Fruit fly (Drosophila melanogaster): ENCODE data around the gene Tektin-C.

The Tektin-C gene

dm6 chr3L:5796493-5796998 lies at the start of gene Tektin-C:
Tektin-C (minus strand) TSS chr3L:5796543.
- no peak for TF ChIP-seq Dll (optimal IDR thresholded peaks at IDR 0.05)
- no peak for TF ChIP-seq CG8478 (optimal IDR thresholded peaks at IDR 0.05)
- TF ChIP-seq EcR (GFP tag; optimal IDR thresholded peaks at IDR 0.05), result no peak
- no peak for TF ChIP-seq pan (optimal IDR thresholded peaks at IDR 0.05)
- no peak for TF ChIP-seq psq (optimal IDR thresholded peaks at IDR 0.05)
- TF ChIP-seq usp (GFP tag; optimal IDR thresholded peaks at IDR 0.05), result no peak

- TF ChIP-seq psq (optimal IDR thresholded peaks at IDR 0.05), result no peak
Measured at dm6 chr3L:5845466-5845865, 49.1 kb upstream of the Tektin-C start, which contains the start of gene vn. vn (minus strand) TSS chr3L:5845664.

- TF ChIP-seq EcR (GFP tag; optimal IDR thresholded peaks at IDR 0.05) (no peak), pan (optimal IDR thresholded peaks at IDR 0.05) (no peak), usp (GFP tag; optimal IDR thresholded peaks at IDR 0.05) (no peak), psq (optimal IDR thresholded peaks at IDR 0.05) (no peak)
Measured at dm6 chr3L:5843895-5844576, 47.7 kb upstream of the Tektin-C start.

dm6 chr3L:5840847-5841246 lies 44.5 kb upstream of the Tektin-C start:
- TF ChIP-seq pan (optimal IDR thresholded peaks at IDR 0.05), result no peak
- TF ChIP-seq usp (GFP tag; optimal IDR thresholded peaks at IDR 0.05), result no peak
- TF ChIP-seq psq (optimal IDR thresholded peaks at IDR 0.05), result no peak
- no peak for TF ChIP-seq CG8478 (optimal IDR thresholded peaks at IDR 0.05)
- no peak for TF ChIP-seq Dll (optimal IDR thresholded peaks at IDR 0.05)
- no peak for TF ChIP-seq EcR (GFP tag; optimal IDR thresholded peaks at IDR 0.05)

- TF ChIP-seq usp (GFP tag; optimal IDR thresholded peaks at IDR 0.05) (no peak), pan (optimal IDR thresholded peaks at IDR 0.05) (no peak), psq (optimal IDR thresholded peaks at IDR 0.05) (no peak), EcR (GFP tag; optimal IDR thresholded peaks at IDR 0.05) (no peak), CG8478 (optimal IDR thresholded peaks at IDR 0.05) (no peak), Dll (optimal IDR thresholded peaks at IDR 0.05) (no peak)
Measured at dm6 chr3L:5838880-5839279, 42.5 kb upstream of the Tektin-C start.

dm6 chr3L:5838295-5838694 lies 42.0 kb upstream of the Tektin-C start:
- no peak for TF ChIP-seq Dll (optimal IDR thresholded peaks at IDR 0.05)
- no peak for TF ChIP-seq EcR (GFP tag; optimal IDR thresholded peaks at IDR 0.05)
- TF ChIP-seq usp (GFP tag; optimal IDR thresholded peaks at IDR 0.05), result no peak
- TF ChIP-seq CG8478 (optimal IDR thresholded peaks at IDR 0.05), result no peak
- TF ChIP-seq psq (optimal IDR thresholded peaks at IDR 0.05), result no peak
- no peak for TF ChIP-seq pan (optimal IDR thresholded peaks at IDR 0.05)

- TF ChIP-seq psq (optimal IDR thresholded peaks at IDR 0.05) (no peak), CG8478 (optimal IDR thresholded peaks at IDR 0.05) (no peak), usp (GFP tag; optimal IDR thresholded peaks at IDR 0.05) (no peak), pan (optimal IDR thresholded peaks at IDR 0.05) (no peak), Dll (optimal IDR thresholded peaks at IDR 0.05) (no peak), EcR (GFP tag; optimal IDR thresholded peaks at IDR 0.05) (no peak)
Measured at dm6 chr3L:5835887-5836646, 39.7 kb upstream of the Tektin-C start.

dm6 chr3L:5835431-5835830 lies 39.1 kb upstream of the Tektin-C start:
- TF ChIP-seq usp (GFP tag; optimal IDR thresholded peaks at IDR 0.05), result no peak

dm6 chr3L:5834798-5835197 lies 38.5 kb upstream of the Tektin-C start:
- TF ChIP-seq pan (optimal IDR thresholded peaks at IDR 0.05) (no peak), psq (optimal IDR thresholded peaks at IDR 0.05) (no peak), Dll (optimal IDR thresholded peaks at IDR 0.05) (no peak), usp (GFP tag; optimal IDR thresholded peaks at IDR 0.05) (no peak), EcR (GFP tag; optimal IDR thresholded peaks at IDR 0.05) (no peak), CG8478 (optimal IDR thresholded peaks at IDR 0.05) (no peak)

dm6 chr3L:5834245-5834644 lies 37.9 kb upstream of the Tektin-C start:
- TF ChIP-seq EcR (GFP tag; optimal IDR thresholded peaks at IDR 0.05) (no peak), Dll (optimal IDR thresholded peaks at IDR 0.05) (no peak), pan (optimal IDR thresholded peaks at IDR 0.05) (no peak), usp (GFP tag; optimal IDR thresholded peaks at IDR 0.05) (no peak), psq (optimal IDR thresholded peaks at IDR 0.05) (no peak), CG8478 (optimal IDR thresholded peaks at IDR 0.05) (no peak)

- TF ChIP-seq usp (GFP tag; optimal IDR thresholded peaks at IDR 0.05) (no peak), CG8478 (optimal IDR thresholded peaks at IDR 0.05) (no peak), psq (optimal IDR thresholded peaks at IDR 0.05) (no peak), EcR (GFP tag; optimal IDR thresholded peaks at IDR 0.05) (no peak), pan (optimal IDR thresholded peaks at IDR 0.05) (no peak), Dll (optimal IDR thresholded peaks at IDR 0.05) (no peak)
Measured at dm6 chr3L:5833761-5834160, 37.4 kb upstream of the Tektin-C start.

dm6 chr3L:5831890-5832289 lies 35.5 kb upstream of the Tektin-C start:
- TF ChIP-seq psq (optimal IDR thresholded peaks at IDR 0.05) (no peak), Dll (optimal IDR thresholded peaks at IDR 0.05) (no peak), EcR (GFP tag; optimal IDR thresholded peaks at IDR 0.05) (no peak), CG8478 (optimal IDR thresholded peaks at IDR 0.05) (no peak), pan (optimal IDR thresholded peaks at IDR 0.05) (no peak), usp (GFP tag; optimal IDR thresholded peaks at IDR 0.05) (no peak)
